Fruit fly (Drosophila melanogaster) whole organism, embryonic: Measurements from ENCODE around the gene Rpn2.

ENCODE experiments used
- Aef1 ChIP-seq: fragments of 200-800 bp; sonication (Bioruptor generic); IDR thresholded peaks from 3 replicates; pipeline ENCODE4 v1.3.6; 2022; ENCODE audit warnings: missing biosample characterization, missing genetic modification characterization
- B-H1 ChIP-seq: fragments of 200-800 bp; sonication (Bioruptor generic); IDR thresholded peaks from 3 replicates; pipeline ENCODE4 v1.3.6; 2022; ENCODE audit warnings: missing biosample characterization, missing genetic modification characterization
- C15 ChIP-seq: fragments of 200-800 bp; sonication (Bioruptor generic); IDR thresholded peaks from 3 replicates; pipeline ENCODE4 v1.3.6; 2022; ENCODE audit warnings: missing biosample characterization, missing genetic modification characterization
- CG11456 ChIP-seq: fragments of 200-800 bp; sonication (Bioruptor generic); IDR thresholded peaks from 3 replicates; pipeline ENCODE4 v1.3.6; 2022; ENCODE audit warnings: missing biosample characterization, missing genetic modification characterization
- CG12299 ChIP-seq: fragments of 200-800 bp; sonication (Bioruptor generic); optimal IDR thresholded peaks from 2 replicates; lab custom pipeline; 2018; ENCODE audit warnings: missing biosample characterization, mild to moderate bottlenecking, missing genetic modification characterization
- CG14050 ChIP-seq: fragments of 200-800 bp; sonication (Bioruptor generic); IDR thresholded peaks from 3 replicates; pipeline ENCODE4 v1.3.6; 2022; ENCODE audit warnings: missing biosample characterization, missing genetic modification characterization
- CG14860 ChIP-seq: fragments of 200-800 bp; sonication (Bioruptor generic); IDR thresholded peaks from 3 replicates; pipeline ENCODE4 v1.3.6; 2022; ENCODE audit warnings: missing biosample characterization, missing genetic modification characterization; ENCODE audit not compliant: partially characterized antibody
- CG17328 ChIP-seq: fragments of 200-800 bp; sonication (Bioruptor generic); IDR thresholded peaks from 2 replicates; pipeline ENCODE4 v1.3.6; 2022; ENCODE audit warnings: missing biosample characterization, missing genetic modification characterization
- CG18476 ChIP-seq: fragments of 200-800 bp; sonication (Bioruptor generic); optimal IDR thresholded peaks from 2 replicates; lab custom pipeline; 2016; ENCODE audit warnings: missing biosample characterization, mild to moderate bottlenecking, missing genetic modification characterization
- CG33557 ChIP-seq: fragments of 200-800 bp; sonication (Bioruptor generic); optimal IDR thresholded peaks from 2 replicates; lab custom pipeline; 2019; ENCODE audit warnings: missing biosample characterization, mild to moderate bottlenecking, missing genetic modification characterization, moderate library complexity
- CG34422 ChIP-seq: fragments of 200-800 bp; sonication (Bioruptor generic); IDR thresholded peaks from 3 replicates; pipeline ENCODE4 v1.3.6; 2022; ENCODE audit warnings: missing biosample characterization, missing genetic modification characterization
- CG3726 ChIP-seq: fragments of 200-800 bp; sonication (Bioruptor generic); IDR thresholded peaks from 3 replicates; pipeline ENCODE4, ENCODE4 v1.3.6; 2022; ENCODE audit warnings: missing biosample characterization, missing genetic modification characterization
- CG4617 ChIP-seq: fragments of 200-800 bp; sonication (Bioruptor generic); optimal IDR thresholded peaks from 3 replicates; lab custom pipeline; 2016; ENCODE audit warnings: missing biosample characterization, missing genetic modification characterization, borderline replicate concordance
- CG4730 ChIP-seq: fragments of 200-800 bp; sonication (Bioruptor generic); IDR thresholded peaks from 2 replicates; pipeline ENCODE4 v1.3.6; 2022; ENCODE audit warnings: missing biosample characterization, missing genetic modification characterization
- CG5180 ChIP-seq: fragments of 200-800 bp; sonication (Bioruptor generic); optimal IDR thresholded peaks from 3 replicates; lab custom pipeline; 2017; ENCODE audit warnings: missing biosample characterization, missing genetic modification characterization, mild to moderate bottlenecking, moderate library complexity, missing genetic modification reagents
- CG7745 ChIP-seq: fragments of 200-800 bp; sonication (Bioruptor generic); optimal IDR thresholded peaks from 2 replicates; lab custom pipeline; 2018; ENCODE audit warnings: missing biosample characterization, mild to moderate bottlenecking, missing genetic modification characterization, moderate library complexity
- CG7839 ChIP-seq: fragments of 200-800 bp; sonication (Bioruptor generic); optimal IDR thresholded peaks from 3 replicates; lab custom pipeline; 2018; ENCODE audit warnings: missing biosample characterization, mild to moderate bottlenecking, missing genetic modification characterization, moderate library complexity
- CG8290 ChIP-seq, 3 experiments: fragments of 200-800 bp; sonication (Bioruptor generic); optimal IDR thresholded peaks; 2 replicates each; lab custom pipeline; 2016 to 2019; ENCODE audit warnings: missing biosample characterization in 3 of 3, missing genetic modification characterization in 3 of 3, mild to moderate bottlenecking in 2 of 3, moderate library complexity in 1 of 3
- CG9797 ChIP-seq: fragments of 200-800 bp; sonication (Bioruptor generic); optimal IDR thresholded peaks from 3 replicates; lab custom pipeline; 2018; ENCODE audit warnings: missing biosample characterization, mild to moderate bottlenecking, missing genetic modification characterization
- CG9932 ChIP-seq: fragments of 200-800 bp; sonication (Bioruptor generic); IDR thresholded peaks from 2 replicates; pipeline ENCODE4 v1.3.6; 2022; ENCODE audit warnings: missing biosample characterization, missing genetic modification characterization
- Dfd ChIP-seq, 2 experiments: fragments of >200 bp; optimal IDR thresholded peaks; 2 replicates each; lab custom pipeline; 2017; ENCODE audit warnings: missing biosample characterization in 2 of 2, missing genetic modification characterization in 2 of 2
- Dll ChIP-seq: fragments of 200-800 bp; sonication (Bioruptor generic); IDR thresholded peaks from 4 replicates; pipeline ENCODE4 v1.3.6; 2022; ENCODE audit warnings: missing biosample characterization, missing genetic modification characterization; ENCODE audit not compliant: partially characterized antibody
- Doc3 ChIP-seq: fragments of 200-800 bp; sonication (Bioruptor generic); IDR thresholded peaks from 3 replicates; pipeline ENCODE4 v1.3.6; 2022; ENCODE audit warnings: missing biosample characterization, missing genetic modification characterization; ENCODE audit not compliant: partially characterized antibody
- E2f2 ChIP-seq: fragments of 200-800 bp; sonication (Bioruptor generic); IDR thresholded peaks from 2 replicates; pipeline ENCODE4 v1.3.6; 2022; ENCODE audit warnings: missing biosample characterization, missing genetic modification characterization
- Fer2 ChIP-seq: fragments of 200-800 bp; sonication (Bioruptor generic); optimal IDR thresholded peaks from 2 replicates; lab custom pipeline; 2018; ENCODE audit warnings: missing biosample characterization, mild to moderate bottlenecking, missing genetic modification characterization, moderate library complexity
- MTF-1 ChIP-seq: fragments of 200-800 bp; sonication (Bioruptor generic); optimal IDR thresholded peaks from 2 replicates; lab custom pipeline; 2018; ENCODE audit warnings: missing biosample characterization, mild to moderate bottlenecking, missing genetic modification characterization, borderline replicate concordance
- Sin3A ChIP-seq: fragments of >200 bp; optimal IDR thresholded peaks from 2 replicates; lab custom pipeline; 2018
- Tbp ChIP-seq: fragments of >200 bp; optimal IDR thresholded peaks from 2 replicates; lab custom pipeline; 2018; ENCODE audit warnings: missing biosample characterization, missing genetic modification characterization
- Trl ChIP-seq, 3 experiments: fragments of >200 bp in 2 of 3; fragments of 200-800 bp in 1 of 3; sonication (Bioruptor generic) in 1 of 3; optimal IDR thresholded peaks; 2 replicates in 1 of 3; 3 replicates in 2 of 3; lab custom pipeline; 2016 to 2017; ENCODE audit warnings: missing biosample characterization in 1 of 3, missing genetic modification characterization in 1 of 3
- ara ChIP-seq: fragments of 200-800 bp; sonication (Bioruptor generic); IDR thresholded peaks from 2 replicates; pipeline ENCODE4 v1.3.6; 2022; ENCODE audit warnings: missing biosample characterization, missing genetic modification characterization
- btn ChIP-seq: fragments of 200-800 bp; sonication (Bioruptor generic); optimal IDR thresholded peaks from 2 replicates; lab custom pipeline; 2016; ENCODE audit warnings: missing biosample characterization, missing genetic modification characterization
- crol ChIP-seq: fragments of 200-800 bp; sonication (Bioruptor generic); IDR thresholded peaks from 2 replicates; pipeline ENCODE4 v1.3.6; 2022; ENCODE audit warnings: missing biosample characterization, missing genetic modification characterization
- eyg ChIP-seq: fragments of 200-800 bp; sonication (Bioruptor generic); optimal IDR thresholded peaks from 3 replicates; lab custom pipeline; 2016; ENCODE audit warnings: missing biosample characterization, missing genetic modification characterization
- gce ChIP-seq: fragments of 200-800 bp; sonication (Bioruptor generic); IDR thresholded peaks from 3 replicates; pipeline ENCODE4 v1.3.6; 2022; ENCODE audit warnings: missing biosample characterization, missing genetic modification characterization
- h ChIP-seq: fragments of >200 bp; optimal IDR thresholded peaks from 2 replicates; lab custom pipeline; 2017
- ham ChIP-seq: fragments of 200-800 bp; sonication (Bioruptor generic); IDR thresholded peaks from 2 replicates; pipeline ENCODE4 v1.3.6; 2022; ENCODE audit warnings: missing biosample characterization, missing genetic modification characterization
- hkb ChIP-seq, 2 experiments: fragments of 200-800 bp in 1 of 2; fragments of >200 bp in 1 of 2; sonication (Bioruptor generic) in 1 of 2; IDR thresholded peaks in 1 of 2; optimal IDR thresholded peaks in 1 of 2; 2 replicates each; pipeline versions ENCODE4 v1.3.6 to Lab custom; 2017 to 2022; ENCODE audit warnings: missing biosample characterization in 1 of 2, missing genetic modification characterization in 1 of 2
- lbe ChIP-seq: fragments of 200-800 bp; sonication (Bioruptor generic); optimal IDR thresholded peaks from 2 replicates; lab custom pipeline; 2016; ENCODE audit warnings: missing biosample characterization, mild to moderate bottlenecking, missing genetic modification characterization
- phol ChIP-seq: fragments of 200-800 bp; sonication (Bioruptor generic); optimal IDR thresholded peaks from 3 replicates; lab custom pipeline; 2018; ENCODE audit warnings: missing biosample characterization, mild to moderate bottlenecking, missing genetic modification characterization, moderate library complexity
- pzg ChIP-seq: fragments of 200-800 bp; sonication (Bioruptor generic); optimal IDR thresholded peaks from 3 replicates; lab custom pipeline; 2018; ENCODE audit warnings: missing biosample characterization, mild to moderate bottlenecking, missing genetic modification characterization, moderate library complexity
- ro ChIP-seq: fragments of 200-800 bp; sonication (Bioruptor generic); IDR thresholded peaks from 2 replicates; pipeline ENCODE4 v1.3.6; 2022; ENCODE audit warnings: missing biosample characterization, missing genetic modification characterization
- sd ChIP-seq: fragments of 200-800 bp; sonication (Bioruptor generic); optimal IDR thresholded peaks from 3 replicates; lab custom pipeline; 2018; ENCODE audit warnings: missing biosample characterization, mild to moderate bottlenecking, missing genetic modification characterization, moderate library complexity
- shn ChIP-seq: fragments of 200-800 bp; sonication (Bioruptor generic); optimal IDR thresholded peaks from 3 replicates; lab custom pipeline; 2016; ENCODE audit warnings: missing biosample characterization, missing genetic modification characterization
- sna ChIP-seq: fragments of 200-800 bp; sonication (Bioruptor generic); IDR thresholded peaks from 2 replicates; pipeline ENCODE4 v1.3.6; 2022; ENCODE audit warnings: missing biosample characterization, missing genetic modification characterization; ENCODE audit not compliant: partially characterized antibody
- sob ChIP-seq: fragments of 200-800 bp; sonication (Bioruptor generic); IDR thresholded peaks from 2 replicates; pipeline ENCODE4 v1.3.6; 2022; ENCODE audit warnings: missing biosample characterization, missing genetic modification characterization
- sqz ChIP-seq: fragments of 200-800 bp; sonication (Bioruptor generic); optimal IDR thresholded peaks from 3 replicates; lab custom pipeline; 2018; ENCODE audit warnings: missing biosample characterization, mild to moderate bottlenecking, missing genetic modification characterization
- stc ChIP-seq: fragments of 200-800 bp; sonication (Bioruptor generic); IDR thresholded peaks from 2 replicates; pipeline ENCODE4 v1.3.6; 2022; ENCODE audit warnings: missing biosample characterization, missing genetic modification characterization
- trem ChIP-seq: fragments of 200-800 bp; optimal IDR thresholded peaks from 3 replicates; lab custom pipeline; 2019; ENCODE audit warnings: missing biosample characterization, mild to moderate bottlenecking, missing genetic modification characterization, moderate library complexity
- ttk ChIP-seq: fragments of 200-800 bp; sonication (Bioruptor generic); IDR thresholded peaks from 2 replicates; pipeline ENCODE4 v2.1.2; 2022; ENCODE audit warnings: missing biosample characterization, missing genetic modification characterization
- zen ChIP-seq: fragments of 200-800 bp; sonication (Bioruptor generic); optimal IDR thresholded peaks from 3 replicates; lab custom pipeline; 2018; ENCODE audit warnings: missing biosample characterization, mild to moderate bottlenecking, missing genetic modification characterization, moderate library complexity

The Rpn2 gene

DNA sequence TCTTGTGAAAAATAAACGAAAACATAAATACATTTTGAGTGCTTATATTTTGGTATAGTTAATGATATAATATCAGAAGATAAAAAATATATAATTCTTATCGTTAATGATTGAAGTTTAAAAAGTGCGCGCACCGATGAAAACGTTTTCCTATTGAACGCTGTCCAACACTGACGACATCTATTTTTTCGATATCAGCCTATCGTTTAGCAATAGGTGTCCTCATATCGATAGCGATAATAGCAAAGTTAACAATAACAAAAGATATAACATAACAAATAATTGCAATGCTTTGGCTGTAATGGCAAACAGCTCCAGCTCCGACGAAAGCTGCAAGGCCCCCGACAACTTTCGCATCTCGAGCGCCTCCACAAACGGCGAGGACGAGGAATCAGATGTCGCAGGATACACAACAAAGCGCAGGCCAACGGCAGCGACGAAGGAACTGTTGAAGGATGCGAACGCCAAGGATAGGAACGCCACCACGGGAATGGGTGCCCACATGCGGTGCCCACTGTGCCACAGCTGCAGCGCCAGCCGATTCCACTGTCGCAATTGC, 37.1 kb upstream of the Rpn2 start, which contains the start of gene Atg14 (continued):
- TF ChIP-seq Dfd (GFP tag; optimal IDR thresholded peaks at IDR 0.05; lab: Kevin White, UChicago), result no peak
- TF ChIP-seq CG12299 (tag; lab: Kevin White, UChicago), result no peak
- no peak for TF ChIP-seq shn (GFP tag; lab: Kevin White, UChicago)
- no peak for TF ChIP-seq ara (GFP tag; lab: Robert Waterston, UW)
- TF ChIP-seq CG8290 (GFP tag; optimal IDR thresholded peaks at IDR 0.05; lab: Kevin White, UChicago), result no peak
- peak in 1 of 2 experiments; percentile 54 for TF ChIP-seq CG8290 (tag; optimal IDR thresholded peaks at IDR 0.05; lab: Kevin White, UChicago)
- TF ChIP-seq Dll (GFP tag; lab: Robert Waterston, UW), result peak; percentile 92
- TF ChIP-seq lbe (GFP tag; lab: Kevin White, UChicago), result peak; percentile 50
- TF ChIP-seq eyg (GFP tag; lab: Kevin White, UChicago), result no peak
- peak; percentile 11 for TF ChIP-seq Sin3A (lab: Kevin White, UChicago)
- no peak for TF ChIP-seq CG17328 (GFP tag; lab: Robert Waterston, UW)
- peak; percentile 65 for TF ChIP-seq sob (GFP tag; lab: Robert Waterston, UW)
- no peak for TF ChIP-seq ham
- TF ChIP-seq CG4730, result no peak
- TF ChIP-seq CG5180 (GFP tag; lab: Kevin White, UChicago), result no peak
- no peak for TF ChIP-seq C15
- no peak for TF ChIP-seq CG18476 (GFP tag; lab: Kevin White, UChicago)
- TF ChIP-seq CG3726 (GFP tag; lab: Robert Waterston, UW), result no peak
- TF ChIP-seq sna, result peak; percentile 97
- no peak for TF ChIP-seq hkb (optimal IDR thresholded peaks at IDR 0.05; lab: Kevin White, UChicago)
- 0 out of 2 replicates have a peak, but pooled peaks have one; percentile 20 for TF ChIP-seq hkb (GFP tag; IDR thresholded peaks at IDR 0.05; lab: Robert Waterston, UW)
- no peak for TF ChIP-seq sd (tag; lab: Kevin White, UChicago)
- TF ChIP-seq CG14050 (GFP tag; lab: Robert Waterston, UW), result no peak
- TF ChIP-seq ro, result no peak
- TF ChIP-seq CG9932, result peak; percentile 33; the same call in 1 of the 2 replicates
- TF ChIP-seq Aef1, result no peak
- no peak for TF ChIP-seq Tbp (GFP tag; lab: Kevin White, UChicago)
- peak; percentile 98 for TF ChIP-seq E2f2 (GFP tag; lab: Robert Waterston, UW)
- no peak for TF ChIP-seq btn (GFP tag; lab: Kevin White, UChicago)
- no peak for TF ChIP-seq CG9797
- no peak for TF ChIP-seq gce
- peak; percentile 81 for TF ChIP-seq CG4617 (GFP tag; lab: Kevin White, UChicago)
- TF ChIP-seq phol (tag; lab: Kevin White, UChicago), result peak; percentile 41
- no peak; the same call in 2 of the 3 replicates for TF ChIP-seq CG34422 (GFP tag; lab: Robert Waterston, UW)
- TF ChIP-seq Doc3 (GFP tag; lab: Robert Waterston, UW), result peak; percentile 88
- no peak for TF ChIP-seq MTF-1
- TF ChIP-seq h (lab: Kevin White, UChicago), result no peak
- peak; percentile 81 for TF ChIP-seq pzg
- peak; percentile 83 for TF ChIP-seq trem (tag; lab: Kevin White, UChicago)
- no peak for TF ChIP-seq Trl (optimal IDR thresholded peaks at IDR 0.05; lab: Kevin White, UChicago)
- TF ChIP-seq Trl (GFP tag; optimal IDR thresholded peaks at IDR 0.05; lab: Kevin White, UChicago), result no peak
- TF ChIP-seq stc (GFP tag; lab: Robert Waterston, UW), result no peak
- TF ChIP-seq CG7745, result no peak
- no peak; the same call in 2 of the 3 replicates for TF ChIP-seq B-H1 (GFP tag; lab: Robert Waterston, UW)
- no peak for TF ChIP-seq crol (GFP tag; lab: Robert Waterston, UW)
- no peak for TF ChIP-seq ttk (GFP tag; lab: Robert Waterston, UW)
- TF ChIP-seq CG14860 (GFP tag; lab: Robert Waterston, UW), result peak; percentile 92
- no peak for TF ChIP-seq sqz
- no peak for TF ChIP-seq CG33557 (GFP tag; lab: Kevin White, UChicago)
- peak; percentile 12 for TF ChIP-seq CG7839
- TF ChIP-seq Fer2 (tag; lab: Kevin White, UChicago), result no peak
- no peak for TF ChIP-seq CG11456 (GFP tag; lab: Robert Waterston, UW)
- no peak for TF ChIP-seq zen (tag; lab: Kevin White, UChicago)
